Worm (Caenorhabditis elegans) whole organism, late embryonic: ENCODE data around the gene R160.13.

Experiments used
- C08G9.2 ChIP-seq: sonication (generic microtip); optimal IDR thresholded peaks from 2 replicates; lab custom pipeline; 2016; ENCODE audit warnings: mild to moderate bottlenecking, missing genetic modification characterization, moderate library complexity, missing compliant biosample characterization
- C38D4.7 ChIP-seq: fragments of 200-800 bp; sonication (Bioruptor generic); optimal IDR thresholded peaks from 2 replicates; lab custom pipeline; 2018; ENCODE audit warnings: mild to moderate bottlenecking, missing genetic modification characterization, moderate library complexity, missing compliant biosample characterization
- F13H6.1 ChIP-seq: sonication (generic microtip); optimal IDR thresholded peaks from 2 replicates; lab custom pipeline; 2016; ENCODE audit warnings: missing genetic modification characterization, missing compliant biosample characterization
- K02D7.2 ChIP-seq: sonication (generic microtip); optimal IDR thresholded peaks from 2 replicates; lab custom pipeline; 2017; ENCODE audit warnings: mild to moderate bottlenecking, missing genetic modification characterization, missing compliant biosample characterization
- T23F11.4 ChIP-seq: fragments of 200-800 bp; sonication (Bioruptor generic); optimal IDR thresholded peaks from 2 replicates; lab custom pipeline; 2018; ENCODE audit warnings: mild to moderate bottlenecking, missing genetic modification characterization, missing compliant biosample characterization
- ahr-1 ChIP-seq: sonication (generic microtip); optimal IDR thresholded peaks from 2 replicates; lab custom pipeline; 2016; ENCODE audit warnings: missing genetic modification characterization, missing compliant biosample characterization
- ama-1 ChIP-seq: fragments of 150-350 bp; optimal IDR thresholded peaks from 2 replicates; lab custom pipeline; 2014
- ceh-18 ChIP-seq: sonication (generic microtip); optimal IDR thresholded peaks from 2 replicates; lab custom pipeline; 2016; ENCODE audit warnings: missing genetic modification characterization, missing compliant biosample characterization
- ceh-19 ChIP-seq: fragments of 200-800 bp; sonication (Bioruptor generic); optimal IDR thresholded peaks from 2 replicates; lab custom pipeline; 2018; ENCODE audit warnings: mild to moderate bottlenecking, missing genetic modification characterization, missing compliant biosample characterization
- ceh-2 ChIP-seq: sonication (generic microtip); optimal IDR thresholded peaks from 2 replicates; lab custom pipeline; 2016; ENCODE audit warnings: missing genotype, missing genetic modification characterization, missing compliant biosample characterization
- ceh-24 ChIP-seq: sonication (generic microtip); optimal IDR thresholded peaks from 2 replicates; lab custom pipeline; 2016; ENCODE audit warnings: mild to moderate bottlenecking, missing genetic modification characterization, missing compliant biosample characterization
- ceh-30 ChIP-seq: fragments of 150-350 bp; optimal IDR thresholded peaks from 2 replicates; lab custom pipeline; 2014; ENCODE audit warnings: missing biosample characterization, missing genetic modification characterization
- ceh-34 ChIP-seq: sonication (generic microtip); optimal IDR thresholded peaks from 2 replicates; lab custom pipeline; 2016; ENCODE audit warnings: mild to moderate bottlenecking, missing genetic modification characterization, missing compliant biosample characterization
- ceh-48 ChIP-seq: sonication (generic microtip); optimal IDR thresholded peaks from 2 replicates; lab custom pipeline; 2016; ENCODE audit warnings: missing genetic modification characterization, inconsistent platforms, missing compliant biosample characterization
- ceh-6 ChIP-seq: fragments of 200-800 bp; sonication (Bioruptor generic); optimal IDR thresholded peaks from 2 replicates; lab custom pipeline; 2018; ENCODE audit warnings: mild to moderate bottlenecking, missing genetic modification characterization, missing compliant biosample characterization
- che-1 ChIP-seq: sonication (generic microtip); optimal IDR thresholded peaks from 2 replicates; lab custom pipeline; 2016; ENCODE audit warnings: mild to moderate bottlenecking, missing genetic modification characterization, missing compliant biosample characterization
- dve-1 ChIP-seq: sonication (generic microtip); optimal IDR thresholded peaks from 2 replicates; lab custom pipeline; 2017; ENCODE audit warnings: antibody characterized with exemption, mild to moderate bottlenecking, missing genetic modification characterization, missing compliant biosample characterization
- eyg-1 ChIP-seq: sonication (generic microtip); optimal IDR thresholded peaks from 2 replicates; lab custom pipeline; 2016; ENCODE audit warnings: missing genotype, missing genetic modification characterization, missing compliant biosample characterization
- fkh-6 ChIP-seq: sonication (generic microtip); optimal IDR thresholded peaks from 2 replicates; lab custom pipeline; 2016; ENCODE audit warnings: missing genetic modification characterization, missing compliant biosample characterization
- hlh-13 ChIP-seq: fragments of 200-800 bp; sonication (Bioruptor generic); optimal IDR thresholded peaks from 2 replicates; lab custom pipeline; 2018; ENCODE audit warnings: mild to moderate bottlenecking, missing genetic modification characterization, missing compliant biosample characterization
- hlh-15 ChIP-seq: sonication (generic microtip); optimal IDR thresholded peaks from 2 replicates; lab custom pipeline; 2016; ENCODE audit warnings: missing genetic modification characterization, missing compliant biosample characterization
- hlh-6 ChIP-seq: sonication (generic microtip); optimal IDR thresholded peaks from 2 replicates; lab custom pipeline; 2016; ENCODE audit warnings: missing genotype, missing genetic modification characterization, missing compliant biosample characterization
- lim-6 ChIP-seq: sonication (generic microtip); optimal IDR thresholded peaks from 2 replicates; lab custom pipeline; 2016; ENCODE audit warnings: missing genetic modification characterization, missing compliant biosample characterization
- lin-11 ChIP-seq: fragments of 200-800 bp; sonication (Bioruptor generic); optimal IDR thresholded peaks from 2 replicates; lab custom pipeline; 2018; ENCODE audit warnings: mild to moderate bottlenecking, missing genetic modification characterization, missing compliant biosample characterization
- madf-2 ChIP-seq: sonication (generic microtip); optimal IDR thresholded peaks from 2 replicates; lab custom pipeline; 2017; ENCODE audit warnings: missing genetic modification characterization, missing compliant biosample characterization
- nfya-1 ChIP-seq: sonication (generic microtip); optimal IDR thresholded peaks from 2 replicates; lab custom pipeline; 2017; ENCODE audit warnings: missing genetic modification characterization, mild to moderate bottlenecking, missing compliant biosample characterization, antibody characterized with exemption, moderate library complexity
- odd-2 ChIP-seq: sonication (generic microtip); optimal IDR thresholded peaks from 2 replicates; lab custom pipeline; 2017; ENCODE audit warnings: antibody characterized with exemption, mild to moderate bottlenecking, missing genetic modification characterization, missing compliant biosample characterization
- pag-3 ChIP-seq: sonication (generic microtip); optimal IDR thresholded peaks from 2 replicates; lab custom pipeline; 2016; ENCODE audit warnings: missing compliant biosample characterization, missing genetic modification characterization, borderline replicate concordance
- pat-9 ChIP-seq: fragments of 200-800 bp; sonication (Bioruptor generic); optimal IDR thresholded peaks from 2 replicates; lab custom pipeline; 2018; ENCODE audit warnings: mild to moderate bottlenecking, missing genetic modification characterization, moderate library complexity, missing compliant biosample characterization
- pax-1 ChIP-seq: fragments of 150-350 bp; optimal IDR thresholded peaks from 2 replicates; lab custom pipeline; 2014; ENCODE audit warnings: missing biosample characterization, missing genetic modification characterization
- pha-4 ChIP-seq: fragments of 150-350 bp; optimal IDR thresholded peaks from 2 replicates; lab custom pipeline; 2018; ENCODE audit warnings: missing biosample characterization, missing genetic modification reagents, missing genetic modification characterization
- pqm-1 ChIP-seq: sonication (generic microtip); optimal IDR thresholded peaks from 2 replicates; lab custom pipeline; 2016; ENCODE audit warnings: missing genetic modification characterization, missing compliant biosample characterization
- pros-1 ChIP-seq: fragments of 150-350 bp; optimal IDR thresholded peaks from 2 replicates; lab custom pipeline; 2014; ENCODE audit warnings: missing biosample characterization, missing genetic modification reagents, missing genetic modification characterization
- ref-2 ChIP-seq: sonication (generic microtip); optimal IDR thresholded peaks from 2 replicates; lab custom pipeline; 2016; ENCODE audit warnings: missing genetic modification characterization, missing compliant biosample characterization
- rnt-1 ChIP-seq: sonication (generic microtip); optimal IDR thresholded peaks from 2 replicates; lab custom pipeline; 2016; ENCODE audit warnings: missing genetic modification characterization, missing compliant biosample characterization
- sdc-2 ChIP-seq: sonication (generic microtip); optimal IDR thresholded peaks from 2 replicates; lab custom pipeline; 2016; ENCODE audit warnings: missing genotype, missing genetic modification characterization, missing compliant biosample characterization
- sox-4 ChIP-seq: sonication (generic microtip); optimal IDR thresholded peaks from 2 replicates; lab custom pipeline; 2017; ENCODE audit warnings: mild to moderate bottlenecking, missing genetic modification characterization, inconsistent platforms, missing compliant biosample characterization
- syd-9 ChIP-seq: sonication (generic microtip); optimal IDR thresholded peaks from 2 replicates; lab custom pipeline; 2016; ENCODE audit warnings: mild to moderate bottlenecking, missing genetic modification characterization, moderate library complexity, missing compliant biosample characterization
- unc-42 ChIP-seq: sonication (generic microtip); optimal IDR thresholded peaks from 2 replicates; lab custom pipeline; 2016; ENCODE audit warnings: missing genotype, missing genetic modification characterization, missing compliant biosample characterization
- unc-55 ChIP-seq: sonication (generic microtip); optimal IDR thresholded peaks from 2 replicates; lab custom pipeline; 2017; ENCODE audit warnings: missing biosample characterization, missing genetic modification reagents, missing genetic modification characterization
- ztf-16 ChIP-seq: sonication (generic microtip); optimal IDR thresholded peaks from 2 replicates; lab custom pipeline; 2017; ENCODE audit warnings: missing genetic modification characterization, missing compliant biosample characterization

The R160.13 gene

DNA sequence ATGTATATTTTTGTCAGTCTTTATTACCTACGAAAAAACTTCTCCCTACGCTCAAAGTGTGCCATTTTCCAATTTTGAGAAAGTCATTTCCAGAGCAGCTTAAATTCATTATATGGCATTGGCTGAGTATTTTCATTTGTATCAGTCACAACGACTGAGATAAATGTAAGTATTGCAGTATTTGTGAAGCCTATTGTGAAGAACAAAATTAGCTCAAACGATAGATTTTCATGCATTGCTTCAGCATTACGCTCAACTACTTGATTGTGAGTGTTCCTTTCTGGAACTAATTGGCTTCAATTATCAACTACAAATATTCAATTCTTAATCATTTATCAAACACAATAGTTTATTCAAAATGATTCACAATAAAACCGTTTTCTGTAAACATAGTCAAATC, 6.4 kb upstream of the R160.13 start, which contains the start of gene R160.12:
TSS of gene R160.12 (minus strand) at position 101 of the 400 bp plus-strand sequence.
- no peak for TF ChIP-seq odd-2 (tag; lab: Kevin White, UChicago)
- TF ChIP-seq C08G9.2 (tag; lab: Kevin White, UChicago), result no peak
- no peak for TF ChIP-seq ztf-16 (tag; lab: Kevin White, UChicago)
- TF ChIP-seq rnt-1 (tag; lab: Kevin White, UChicago), result no peak
- TF ChIP-seq unc-55 (GFP tag; lab: Kevin White, UChicago), result no peak
- TF ChIP-seq dve-1 (tag; lab: Kevin White, UChicago), result no peak
- no peak for TF ChIP-seq C38D4.7 (GFP tag; lab: Kevin White, UChicago)
- no peak for TF ChIP-seq lin-11
- TF ChIP-seq K02D7.2, result no peak
- TF ChIP-seq sox-4, result no peak
- TF ChIP-seq pat-9 (tag; lab: Kevin White, UChicago), result no peak
- TF ChIP-seq che-1 (tag; lab: Kevin White, UChicago), result no peak
- no peak for TF ChIP-seq syd-9 (tag; lab: Kevin White, UChicago)
- TF ChIP-seq nfya-1 (tag; lab: Kevin White, UChicago), result no peak
- no peak for TF ChIP-seq ceh-6 (GFP tag; lab: Kevin White, UChicago)
- TF ChIP-seq T23F11.4 (GFP tag; lab: Kevin White, UChicago), result no peak
- no peak for TF ChIP-seq ceh-2 (tag; lab: Kevin White, UChicago)
- TF ChIP-seq ceh-18, result no peak
- TF ChIP-seq eyg-1 (tag; lab: Kevin White, UChicago), result no peak
- TF ChIP-seq pag-3 (tag; lab: Kevin White, UChicago), result no peak

DNA sequence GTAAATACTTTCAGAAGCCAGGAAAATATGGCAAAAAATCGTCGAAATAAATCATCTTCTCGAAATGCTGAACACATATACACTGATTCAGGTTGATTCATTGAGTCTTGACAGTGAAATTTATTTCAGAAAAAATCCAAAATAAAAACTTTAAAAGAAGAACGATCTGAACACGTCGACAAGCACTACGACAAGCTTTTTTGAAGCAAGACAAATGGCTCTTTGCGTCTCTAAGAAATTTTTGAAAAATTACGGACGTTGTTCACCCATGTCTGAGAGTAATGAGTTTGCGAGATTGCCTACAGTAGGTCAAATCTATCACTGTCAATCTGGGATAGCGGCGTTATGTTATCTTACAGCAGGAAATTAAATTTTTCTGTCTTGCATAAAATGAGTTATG, 5.5 kb upstream of the R160.13 start, which contains the start of gene R160.2:
TSS of gene R160.2 (minus strand) at position 101 of the 400 bp plus-strand sequence.
- TF ChIP-seq ceh-18, result no peak
- TF ChIP-seq, all 69 proteins: peak for 0

DNA sequence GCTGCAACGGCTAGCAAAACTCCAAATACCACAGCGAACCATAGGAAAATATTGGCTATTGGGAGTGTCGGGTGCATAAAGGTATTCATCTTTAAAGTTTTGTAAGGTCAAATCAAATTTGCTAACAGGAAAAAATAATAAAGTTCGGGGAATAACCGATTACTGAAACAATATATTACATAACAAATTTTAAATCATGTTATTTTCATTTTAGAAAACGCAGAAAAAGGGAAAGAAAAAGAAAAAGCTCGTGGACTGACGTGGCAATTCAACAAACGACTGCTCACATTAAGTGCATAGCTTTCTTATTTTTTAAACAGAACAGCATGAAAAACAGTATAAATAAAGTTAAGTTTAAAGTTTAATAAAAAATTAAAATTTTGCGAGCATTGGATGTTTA, 1.8 kb upstream of the R160.13 start, which contains the start of gene R160.6:
TSS of gene R160.6 (minus strand) at position 101 of the 400 bp plus-strand sequence.
- no peak for TF ChIP-seq ceh-30
- no peak for TF ChIP-seq unc-42 (tag; lab: Kevin White, UChicago)
- TF ChIP-seq lim-6 (tag; lab: Kevin White, UChicago), result no peak

DNA sequence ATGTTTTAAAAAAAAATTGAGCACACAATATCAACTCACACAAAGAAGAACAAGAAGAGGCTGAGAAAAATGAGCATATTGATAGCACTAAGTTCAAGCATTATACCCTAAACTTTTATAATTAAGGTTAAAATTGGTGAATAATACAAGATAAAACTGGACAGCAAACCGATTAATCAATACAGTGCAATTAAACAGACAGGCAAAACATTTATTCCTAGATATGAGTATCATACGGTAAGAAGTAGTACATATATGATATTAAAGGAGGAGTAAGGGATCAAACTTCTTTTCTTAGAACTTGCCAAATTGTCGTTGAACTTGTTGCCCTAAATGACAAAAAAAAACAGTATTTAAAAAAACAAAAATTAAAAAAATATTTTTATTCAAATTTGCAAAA, 675 bp upstream of the R160.13 start, which contains the start of gene R160.14:
TSS of gene R160.14 (minus strand) at position 101 of the 400 bp plus-strand sequence.
- no peak for TF ChIP-seq ceh-30
- no peak for TF ChIP-seq hlh-13 (GFP tag; lab: Kevin White, UChicago)
- TF ChIP-seq ref-2 (tag; lab: Kevin White, UChicago), result no peak
- no peak for TF ChIP-seq pax-1 (tag; lab: Kevin White, UChicago)
- TF ChIP-seq K02D7.2, result no peak
- TF ChIP-seq pqm-1 (tag; lab: Kevin White, UChicago), result no peak
- TF ChIP-seq ama-1, result no peak
- no peak for TF ChIP-seq sdc-2
- no peak for TF ChIP-seq fkh-6 (tag; lab: Kevin White, UChicago)
- TF ChIP-seq unc-42 (tag; lab: Kevin White, UChicago), result no peak
- TF ChIP-seq ztf-16 (tag; lab: Kevin White, UChicago), result no peak
- no peak for TF ChIP-seq F13H6.1 (tag; lab: Kevin White, UChicago)
- no peak for TF ChIP-seq T23F11.4 (GFP tag; lab: Kevin White, UChicago)
- no peak for TF ChIP-seq ceh-18
- no peak for TF ChIP-seq ceh-19 (GFP tag; lab: Kevin White, UChicago)
- TF ChIP-seq ceh-48, result no peak
- TF ChIP-seq madf-2 (tag; lab: Kevin White, UChicago), result no peak
- TF ChIP-seq pros-1 (tag; lab: Kevin White, UChicago), result no peak

DNA sequence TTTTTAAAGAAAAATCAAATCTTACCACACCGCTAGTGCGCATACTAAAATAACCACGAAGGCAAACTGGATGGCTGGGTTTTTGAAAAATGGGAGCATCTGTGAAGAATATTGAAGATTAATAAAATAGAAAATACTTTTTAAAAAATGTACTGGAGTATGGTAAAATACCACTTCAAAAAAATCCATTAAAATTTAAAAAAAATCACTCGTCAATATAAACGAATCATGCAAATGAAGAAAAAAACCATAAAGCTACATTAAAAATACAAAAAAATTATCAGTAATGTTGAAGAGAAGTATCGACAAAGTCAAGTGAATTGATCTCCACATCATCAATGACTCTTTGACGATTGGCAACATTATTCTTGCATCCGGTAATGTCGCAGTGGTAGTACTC, 557 bp downstream of the R160.13 start, which contains the start of gene R160.5:
TSS of gene R160.5 (minus strand) at position 101 of the 400 bp plus-strand sequence.
- TF ChIP-seq pqm-1 (tag; lab: Kevin White, UChicago), result no peak
- TF ChIP-seq ceh-30, result no peak
- TF ChIP-seq dve-1 (tag; lab: Kevin White, UChicago), result no peak
- TF ChIP-seq pha-4 (tag; lab: Kevin White, UChicago), result no peak
- no peak for TF ChIP-seq hlh-6 (tag; lab: Kevin White, UChicago)
- no peak for TF ChIP-seq syd-9 (tag; lab: Kevin White, UChicago)
- no peak for TF ChIP-seq odd-2 (tag; lab: Kevin White, UChicago)
- TF ChIP-seq ceh-24 (tag; lab: Kevin White, UChicago), result no peak
- TF ChIP-seq hlh-15 (tag; lab: Kevin White, UChicago), result no peak
- TF ChIP-seq ceh-34 (tag; lab: Kevin White, UChicago), result no peak
- no peak for TF ChIP-seq K02D7.2
- no peak for TF ChIP-seq fkh-6 (tag; lab: Kevin White, UChicago)
- no peak for TF ChIP-seq ceh-48
- TF ChIP-seq lim-6 (tag; lab: Kevin White, UChicago), result no peak
- TF ChIP-seq pros-1 (tag; lab: Kevin White, UChicago), result no peak
- no peak for TF ChIP-seq ahr-1 (tag; lab: Kevin White, UChicago)
- TF ChIP-seq hlh-13 (GFP tag; lab: Kevin White, UChicago), result no peak
